Worm (Caenorhabditis elegans): Measurements from ENCODE around the gene C17C3.24.

The C17C3.24 gene

DNA sequence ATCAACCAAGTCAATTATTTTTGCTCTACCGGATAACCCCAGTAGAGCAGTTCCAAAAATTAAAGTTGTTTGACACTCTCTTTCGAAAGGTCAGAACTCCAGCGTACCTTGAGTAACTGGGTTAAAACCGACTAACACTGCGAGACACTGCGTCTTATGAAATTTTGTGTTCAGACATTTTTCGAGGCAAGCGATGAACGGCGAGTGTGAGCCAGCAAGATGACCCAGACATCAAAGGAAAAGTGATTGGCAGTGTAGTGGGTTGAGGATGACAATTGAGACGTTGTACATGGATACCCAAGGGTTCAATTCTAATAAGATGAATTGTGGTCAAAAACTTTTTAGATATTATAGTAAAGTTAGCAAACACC lies 2.5 kb upstream of the C17C3.24 start (continued):
- TF ChIP-seq dox-1 (GFP tag; IDR thresholded peaks at IDR 0.05) = peak; percentile 14; the same call in 1 of the 2 replicates
- TF ChIP-seq egl-44 (GFP tag; IDR thresholded peaks at IDR 0.05) = peak; percentile 62; the same call in 1 of the 2 replicates
- TF ChIP-seq rpc-1 (optimal IDR thresholded peaks at IDR 0.05) = no peak
- no peak for TF ChIP-seq rpc-1 (tag; optimal IDR thresholded peaks at IDR 0.05)
- TF ChIP-seq lin-35 (GFP tag; optimal IDR thresholded peaks at IDR 0.05) = no peak
- no peak for TF ChIP-seq F10E7.11 (tag; optimal IDR thresholded peaks at IDR 0.05)
- 0 out of 2 replicates have a peak, but pooled peaks have one; percentile 27 for TF ChIP-seq hmg-20 (GFP tag; IDR thresholded peaks at IDR 0.05)
- TF ChIP-seq Y56A3A.18 (GFP tag; IDR thresholded peaks at IDR 0.05) = no peak
- peak; percentile 62; the same call in 1 of the 2 replicates for TF ChIP-seq K11D2.4 (GFP tag; IDR thresholded peaks at IDR 0.05)
- peak; percentile 53 for TF ChIP-seq hmg-1.2 (GFP tag; IDR thresholded peaks at IDR 0.05)
- TF ChIP-seq bed-2 (GFP tag; IDR thresholded peaks at IDR 0.05) = no peak
- peak; percentile 54; the same call in 1 of the 2 replicates for TF ChIP-seq B0336.3 (GFP tag; IDR thresholded peaks at IDR 0.05)
- peak; percentile 37 for TF ChIP-seq Y53G8AR.9 (GFP tag; conservative IDR thresholded peaks at IDR 0.05)
- no peak for TF ChIP-seq C17E4.6 (GFP tag; IDR thresholded peaks at IDR 0.05)
- peak; percentile 18 for TF ChIP-seq ZK185.1 (tag; optimal IDR thresholded peaks at IDR 0.05; ENCODE audit: poor library complexity, severe bottlenecking)
- peak; percentile 49 for TF ChIP-seq attf-3 (GFP tag; conservative IDR thresholded peaks at IDR 0.05)
- peak; percentile 50 for TF ChIP-seq ceh-27 (GFP tag; optimal IDR thresholded peaks at IDR 0.05)
- no peak for TF ChIP-seq sea-2 (GFP tag; IDR thresholded peaks at IDR 0.05)
- peak; percentile 61 for TF ChIP-seq mcd-1 (GFP tag; IDR thresholded peaks at IDR 0.05)
- no peak for TF ChIP-seq lin-40 (tag; optimal IDR thresholded peaks at IDR 0.05)

ce11 chrII:5543476-5544144 lies 2.0 kb upstream of the C17C3.24 start:
- TF ChIP-seq rec-8 (tag; optimal IDR thresholded peaks at IDR 0.05) (peak; percentile 69 to 72), lin-40 (tag; optimal IDR thresholded peaks at IDR 0.05) (peak; percentile 99), nhr-90 (tag; optimal IDR thresholded peaks at IDR 0.05) (peak; percentile 69), D2030.7 (GFP tag; IDR thresholded peaks at IDR 0.05) (peak; percentile 78), ztf-6 (GFP tag; IDR thresholded peaks at IDR 0.05) (0 out of 2 replicates have a peak, but pooled peaks have one; percentile 44), attf-5 (GFP tag; optimal IDR thresholded peaks at IDR 0.05) (peak; percentile 87), B0336.3 (GFP tag; IDR thresholded peaks at IDR 0.05) (peak; percentile 98), lin-35 (GFP tag; optimal IDR thresholded peaks at IDR 0.05) (peak in 2 of 3 experiments; percentile 73 to 91), ceh-40 (GFP tag; IDR thresholded peaks at IDR 0.05) (0 out of 2 replicates have a peak, but pooled peaks have one; percentile 79), Y67H2A.10 (GFP tag; conservative IDR thresholded peaks at IDR 0.05) (peak; percentile 73), cebp-1 (GFP tag; IDR thresholded peaks at IDR 0.05) (peak; percentile 69), cebp-1 (tag; optimal IDR thresholded peaks at IDR 0.05) (peak; percentile 95), hlh-26 (GFP tag; conservative IDR thresholded peaks at IDR 0.05) (no peak), somi-1 (GFP tag; optimal IDR thresholded peaks at IDR 0.05) (peak; percentile 94), aptf-3 (GFP tag; IDR thresholded peaks at IDR 0.05) (peak; percentile 83; the same call in 1 of the 2 replicates), ceh-100 (GFP tag; IDR thresholded peaks at IDR 0.05) (peak; percentile 84), hrde-1 (tag; optimal IDR thresholded peaks at IDR 0.05; ENCODE audit: borderline replicate concordance) (peak; percentile 80), snpc-4 (GFP tag; optimal IDR thresholded peaks at IDR 0.05) (peak; percentile 98), snpc-4 (tag; optimal IDR thresholded peaks at IDR 0.05) (peak; percentile 99 to 100 (median 100)), K12H6.12 (tag; optimal IDR thresholded peaks at IDR 0.05) (peak; percentile 98), zfh-2 (GFP tag; conservative IDR thresholded peaks at IDR 0.05) (peak; percentile 89), mes-4 (tag; optimal IDR thresholded peaks at IDR 0.05) (peak; percentile 55), nfyb-1 (GFP tag; IDR thresholded peaks at IDR 0.05) (peak; percentile 98), ceh-79 (tag; optimal IDR thresholded peaks at IDR 0.05) (peak; percentile 95), ama-1 (optimal IDR thresholded peaks at IDR 0.05) (peak; percentile 100), ama-1 (GFP tag; optimal IDR thresholded peaks at IDR 0.05) (peak; percentile 85 to 93), hsf-1 (GFP tag; IDR thresholded peaks at IDR 0.05) (peak; percentile 67), F10E7.11 (tag; optimal IDR thresholded peaks at IDR 0.05) (peak; percentile 95), sea-2 (GFP tag; IDR thresholded peaks at IDR 0.05) (peak; percentile 77; the same call in 1 of the 2 replicates), snpc-3.4 (tag; optimal IDR thresholded peaks at IDR 0.05) (peak; percentile 93), repo-1 (tag; optimal IDR thresholded peaks at IDR 0.05) (peak; percentile 98)

Measured in whole organism, young adult.